Worm (Caenorhabditis elegans) whole organism, L4 larva: ENCODE data around the gene K03A11.1.
A peak's percentile ranks its signal among the peaks of the same experiment; 100 is the strongest.

Source experiments
- D1046.2 ChIP-seq: fragments of 200-800 bp; sonication (Bioruptor generic); IDR thresholded peaks from 2 replicates; pipeline ENCODE4 v1.3.6; 2022; ENCODE audit warnings: missing genetic modification characterization, missing compliant biosample characterization
- F10B5.3 ChIP-seq: sonication (generic microtip); optimal IDR thresholded peaks from 2 replicates; lab custom pipeline; 2016; ENCODE audit warnings: mild to moderate bottlenecking, missing genetic modification characterization, missing compliant biosample characterization
- F44E2.7 ChIP-seq: fragments of 200-800 bp; sonication (Bioruptor generic); IDR thresholded peaks from 2 replicates; pipeline ENCODE4 v2.1.2; 2022; ENCODE audit warnings: missing genetic modification characterization, missing compliant biosample characterization
- F49E8.2 ChIP-seq: sonication (generic microtip); optimal IDR thresholded peaks from 2 replicates; lab custom pipeline; 2016; ENCODE audit warnings: missing compliant biosample characterization, mild to moderate bottlenecking, missing genetic modification characterization, borderline replicate concordance
- R02D3.7 ChIP-seq: fragments of 150-350 bp; sonication (generic microtip); optimal IDR thresholded peaks from 3 replicates; lab custom pipeline; 2014; ENCODE audit warnings: missing biosample characterization, missing genetic modification characterization
- T26A8.4 ChIP-seq: fragments of 200-800 bp; sonication (Bioruptor generic); IDR thresholded peaks from 2 replicates; pipeline ENCODE4 v1.3.6; 2022; ENCODE audit warnings: missing genetic modification characterization, missing compliant biosample characterization
- Y105C5A.15 ChIP-seq: fragments of 200-800 bp; sonication (Bioruptor generic); IDR thresholded peaks from 2 replicates; pipeline ENCODE4 v1.3.6; 2022; ENCODE audit warnings: missing genetic modification characterization, missing compliant biosample characterization
- Y48G9A.11 ChIP-seq: fragments of 200-800 bp; sonication (Bioruptor generic); IDR thresholded peaks from 2 replicates; pipeline ENCODE4 v1.3.6; 2022; ENCODE audit warnings: missing genetic modification reagents, missing genetic modification characterization, missing compliant biosample characterization
- Y75B8A.6 ChIP-seq: fragments of 200-800 bp; sonication (Bioruptor generic); IDR thresholded peaks from 2 replicates; pipeline ENCODE4 v1.3.6; 2022; ENCODE audit warnings: missing genetic modification reagents, missing genetic modification characterization, missing compliant biosample characterization
- ZK337.2 ChIP-seq: fragments of 200-800 bp; sonication (Bioruptor generic); IDR thresholded peaks from 2 replicates; pipeline ENCODE4 v1.3.6; 2022; ENCODE audit warnings: missing genetic modification reagents, missing genetic modification characterization, missing compliant biosample characterization
- aly-2 ChIP-seq: sonication (generic microtip); optimal IDR thresholded peaks from 2 replicates; lab custom pipeline; 2018; ENCODE audit warnings: missing biosample characterization, missing genetic modification characterization
- ama-1 ChIP-seq: fragments of 150-350 bp; optimal IDR thresholded peaks from 2 replicates; lab custom pipeline; 2014; ENCODE audit warnings: inconsistent platforms, mixed read lengths
- attf-4 ChIP-seq: sonication (generic microtip); optimal IDR thresholded peaks from 3 replicates; lab custom pipeline; 2017; ENCODE audit warnings: missing biosample characterization, missing genetic modification characterization
- ceh-20 ChIP-seq: fragments of 200-800 bp; sonication (Bioruptor generic); IDR thresholded peaks from 2 replicates; pipeline ENCODE4 v1.3.6; 2022; ENCODE audit warnings: missing genetic modification reagents, missing genetic modification characterization, missing compliant biosample characterization
- ceh-28 ChIP-seq: fragments of 150-350 bp; optimal IDR thresholded peaks from 2 replicates; lab custom pipeline; 2014; ENCODE audit warnings: missing biosample characterization, missing genetic modification reagents, missing genetic modification characterization
- ceh-44 ChIP-seq: fragments of 200-800 bp; sonication (Bioruptor generic); IDR thresholded peaks from 2 replicates; pipeline ENCODE4 v1.3.6; 2022; ENCODE audit warnings: missing genetic modification reagents, missing genetic modification characterization, missing compliant biosample characterization
- ceh-62 ChIP-seq: sonication (generic microtip); optimal IDR thresholded peaks from 2 replicates; lab custom pipeline; 2017; ENCODE audit warnings: missing biosample characterization, missing genetic modification characterization
- ceh-82 ChIP-seq: sonication (generic microtip); optimal IDR thresholded peaks from 2 replicates; lab custom pipeline; 2017; ENCODE audit warnings: missing biosample characterization, missing genetic modification characterization
- daf-12 ChIP-seq: fragments of 150-350 bp; optimal IDR thresholded peaks from 2 replicates; lab custom pipeline; 2014; ENCODE audit warnings: missing biosample characterization, missing genetic modification reagents, missing genetic modification characterization
- daf-8 ChIP-seq: fragments of 200-800 bp; sonication (Bioruptor generic); IDR thresholded peaks from 2 replicates; pipeline ENCODE4 v1.3.6; 2022; ENCODE audit warnings: missing genetic modification characterization, missing compliant biosample characterization
- dmd-8 ChIP-seq: fragments of 200-800 bp; sonication (Bioruptor generic); IDR thresholded peaks from 2 replicates; pipeline ENCODE4 v1.3.6; 2022; ENCODE audit warnings: missing genetic modification characterization, missing compliant biosample characterization
- dmd-9 ChIP-seq: fragments of 200-800 bp; sonication (Bioruptor generic); IDR thresholded peaks from 2 replicates; pipeline ENCODE4 v1.3.6; 2022; ENCODE audit warnings: missing genetic modification reagents, missing genetic modification characterization, missing compliant biosample characterization
- duxl-1 ChIP-seq: sonication (generic microtip); optimal IDR thresholded peaks from 2 replicates; lab custom pipeline; 2016; ENCODE audit warnings: mild to moderate bottlenecking, missing genetic modification characterization, moderate library complexity, missing compliant biosample characterization; ENCODE audit not compliant: poor library complexity
- dve-1 ChIP-seq: sonication (generic microtip); optimal IDR thresholded peaks from 2 replicates; lab custom pipeline; 2017; ENCODE audit warnings: antibody characterized with exemption, mild to moderate bottlenecking, missing genetic modification characterization, missing compliant biosample characterization; ENCODE audit not compliant: insufficient read depth
- gei-8 ChIP-seq: fragments of 200-800 bp; sonication (Bioruptor generic); optimal IDR thresholded peaks from 2 replicates; lab custom pipeline; 2018; ENCODE audit warnings: mild to moderate bottlenecking, missing genetic modification characterization, missing compliant biosample characterization
- hlh-11 ChIP-seq: fragments of 200-800 bp; sonication (Bioruptor generic); optimal IDR thresholded peaks from 2 replicates; lab custom pipeline; 2018; ENCODE audit warnings: mild to moderate bottlenecking, missing genetic modification characterization, missing compliant biosample characterization
- hlh-30 ChIP-seq: sonication (generic microtip); optimal IDR thresholded peaks from 2 replicates; lab custom pipeline; 2017; ENCODE audit warnings: antibody characterized with exemption, mild to moderate bottlenecking, missing genetic modification characterization, missing compliant biosample characterization; ENCODE audit not compliant: insufficient read depth
- jun-1 ChIP-seq: fragments of 150-350 bp; optimal IDR thresholded peaks from 2 replicates; lab custom pipeline; 2014; ENCODE audit warnings: missing biosample characterization, missing genetic modification reagents, missing genetic modification characterization
- lsy-2 ChIP-seq, 2 experiments: fragments of 150-350 bp in 1 of 2; sonication (generic microtip) in 1 of 2; optimal IDR thresholded peaks; 2 replicates each; lab custom pipeline; 2014 to 2017; ENCODE audit warnings: missing biosample characterization in 2 of 2, missing genetic modification characterization in 2 of 2
- madf-5 ChIP-seq, 2 experiments: fragments of 200-800 bp; sonication (Bioruptor generic); IDR thresholded peaks; 2 replicates each; pipeline ENCODE4 v1.3.6; 2022; ENCODE audit warnings: missing compliant biosample characterization in 2 of 2, missing genetic modification characterization in 2 of 2
- madf-9 ChIP-seq: fragments of 200-800 bp; sonication (Bioruptor generic); conservative IDR thresholded peaks from 2 replicates; pipeline ENCODE4 v1.3.6; 2022; ENCODE audit warnings: missing genetic modification reagents, missing genetic modification characterization, missing compliant biosample characterization
- mdt-29 ChIP-seq: fragments of 200-800 bp; sonication (Bioruptor generic); IDR thresholded peaks from 2 replicates; pipeline ENCODE4 v1.3.6; 2022; ENCODE audit warnings: missing genetic modification reagents, missing genetic modification characterization, missing compliant biosample characterization
- mep-1 ChIP-seq: fragments of 150-350 bp; sonication (generic microtip); optimal IDR thresholded peaks from 3 replicates; lab custom pipeline; 2014; ENCODE audit warnings: missing biosample characterization, missing genetic modification characterization
- mxl-3 ChIP-seq: fragments of 200-800 bp; sonication (Bioruptor generic); optimal IDR thresholded peaks from 2 replicates; lab custom pipeline; 2018; ENCODE audit warnings: mild to moderate bottlenecking, missing genetic modification characterization, missing compliant biosample characterization
- nhr-111 ChIP-seq: fragments of 200-800 bp; sonication (Bioruptor generic); optimal IDR thresholded peaks from 2 replicates; lab custom pipeline; 2018; ENCODE audit warnings: mild to moderate bottlenecking, missing genetic modification characterization, missing compliant biosample characterization
- nhr-25 ChIP-seq: sonication (generic microtip); optimal IDR thresholded peaks from 2 replicates; lab custom pipeline; 2017; ENCODE audit warnings: missing genetic modification characterization, mild to moderate bottlenecking, missing compliant biosample characterization, antibody characterized with exemption, moderate library complexity, borderline replicate concordance; ENCODE audit not compliant: insufficient read depth
- nhr-28 ChIP-seq: fragments of 150-350 bp; optimal IDR thresholded peaks from 2 replicates; lab custom pipeline; 2014; ENCODE audit warnings: missing biosample characterization, missing genetic modification characterization
- nhr-42 ChIP-seq: fragments of 200-800 bp; sonication (Bioruptor generic); IDR thresholded peaks from 2 replicates; pipeline ENCODE4 v1.3.6; 2022; ENCODE audit warnings: missing genetic modification characterization, missing compliant biosample characterization
- nhr-48 ChIP-seq: sonication (generic microtip); optimal IDR thresholded peaks from 2 replicates; lab custom pipeline; 2016; ENCODE audit warnings: mild to moderate bottlenecking, missing genetic modification characterization, missing compliant biosample characterization
- nhr-6 ChIP-seq: fragments of 150-350 bp; optimal IDR thresholded peaks from 2 replicates; lab custom pipeline; 2014; ENCODE audit warnings: missing biosample characterization, missing genetic modification characterization
- nhr-76 ChIP-seq: fragments of 150-350 bp; optimal IDR thresholded peaks from 2 replicates; lab custom pipeline; 2014; ENCODE audit warnings: missing biosample characterization, missing genetic modification characterization
- nhr-77 ChIP-seq: fragments of 150-350 bp; optimal IDR thresholded peaks from 2 replicates; lab custom pipeline; 2014; ENCODE audit warnings: missing biosample characterization, missing genetic modification characterization
- pqm-1 ChIP-seq: sonication (generic microtip); optimal IDR thresholded peaks from 2 replicates; lab custom pipeline; 2017; ENCODE audit warnings: missing biosample characterization, missing genetic modification characterization
- rbr-2 ChIP-seq: sonication (generic microtip); optimal IDR thresholded peaks from 2 replicates; lab custom pipeline; 2016; ENCODE audit warnings: missing genotype, missing genetic modification characterization, missing compliant biosample characterization
- sdz-12 ChIP-seq: fragments of 200-800 bp; sonication (Bioruptor generic); optimal IDR thresholded peaks from 2 replicates; lab custom pipeline; 2018; ENCODE audit warnings: mild to moderate bottlenecking, missing genetic modification characterization, missing compliant biosample characterization
- set-16 ChIP-seq: fragments of 200-800 bp; sonication (Bioruptor generic); IDR thresholded peaks from 2 replicates; pipeline ENCODE4 v1.3.6; 2022; ENCODE audit warnings: missing genetic modification reagents, missing genetic modification characterization, missing compliant biosample characterization
- snpc-4 ChIP-seq: fragments of 150-350 bp; optimal IDR thresholded peaks from 2 replicates; lab custom pipeline; 2014; ENCODE audit warnings: missing biosample characterization, missing genetic modification characterization
- spr-3 ChIP-seq: fragments of 200-800 bp; sonication (Bioruptor generic); optimal IDR thresholded peaks from 2 replicates; lab custom pipeline; 2018; ENCODE audit warnings: mild to moderate bottlenecking, missing genetic modification characterization, missing compliant biosample characterization
- zag-1 ChIP-seq: fragments of 150-350 bp; optimal IDR thresholded peaks from 2 replicates; lab custom pipeline; 2014; ENCODE audit warnings: missing biosample characterization, missing genetic modification characterization
- zip-11 ChIP-seq: fragments of 200-800 bp; sonication (Bioruptor generic); IDR thresholded peaks from 2 replicates; pipeline ENCODE4 v1.3.6; 2022; ENCODE audit warnings: missing genetic modification characterization, missing compliant biosample characterization
- zip-2 ChIP-seq: fragments of 150-350 bp; optimal IDR thresholded peaks from 2 replicates; lab custom pipeline; 2014; ENCODE audit warnings: missing biosample characterization, missing genetic modification characterization
- ztf-11 ChIP-seq: fragments of 150-350 bp; optimal IDR thresholded peaks from 2 replicates; lab custom pipeline; 2014; ENCODE audit warnings: missing biosample characterization, missing genetic modification characterization
- ztf-7 ChIP-seq: fragments of 150-350 bp; optimal IDR thresholded peaks from 2 replicates; lab custom pipeline; 2014; ENCODE audit warnings: missing biosample characterization, missing genetic modification characterization

K03A11.1 gene

ce11 chrX:13104966-13105365 is 53.5 kb downstream of the K03A11.1 start, which contains the start of gene F17H10.1 (continued):
- peak; percentile 97 for TF ChIP-seq nhr-28 (tag; lab: Kevin White, UChicago)
- no peak for TF ChIP-seq nhr-42 (GFP tag; lab: Robert Waterston, UW)
- peak in 1 of 2 experiments; percentile 57 for TF ChIP-seq lsy-2 (tag; optimal IDR thresholded peaks at IDR 0.05; lab: Kevin White, UChicago)
- TF ChIP-seq jun-1 (tag; lab: Kevin White, UChicago) = no peak
- TF ChIP-seq Y48G9A.11 (GFP tag; lab: Robert Waterston, UW) = no peak
- peak; percentile 73 for TF ChIP-seq T26A8.4
- TF ChIP-seq ztf-11 = no peak
- peak; percentile 96 for TF ChIP-seq mxl-3 (GFP tag; lab: Kevin White, UChicago)
- no peak for TF ChIP-seq aly-2 (tag; lab: Kevin White, UChicago)
- no peak for TF ChIP-seq ceh-82 (tag; lab: Kevin White, UChicago)
- peak; percentile 57 for TF ChIP-seq gei-8 (GFP tag; lab: Kevin White, UChicago)
- TF ChIP-seq nhr-111 = no peak
- TF ChIP-seq R02D3.7 = no peak
- TF ChIP-seq nhr-6 (tag; lab: Kevin White, UChicago) = no peak
- TF ChIP-seq daf-8 (GFP tag; lab: Robert Waterston, UW) = no peak
- no peak for TF ChIP-seq nhr-76
- TF ChIP-seq ztf-7 (tag; lab: Kevin White, UChicago) = no peak
- TF ChIP-seq duxl-1 = no peak
- TF ChIP-seq zag-1 (tag; lab: Kevin White, UChicago) = no peak
- TF ChIP-seq Y105C5A.15 (GFP tag; lab: Robert Waterston, UW) = 0 out of 2 replicates have a peak, but pooled peaks have one; percentile 52
- TF ChIP-seq mdt-29 (GFP tag; lab: Robert Waterston, UW) = peak; percentile 99
- TF ChIP-seq pqm-1 = peak; percentile 20
- TF ChIP-seq rbr-2 (tag; lab: Kevin White, UChicago) = peak; percentile 52
- TF ChIP-seq Y75B8A.6 (GFP tag; lab: Robert Waterston, UW) = no peak
- TF ChIP-seq ceh-44 (GFP tag; lab: Robert Waterston, UW) = no peak
- TF ChIP-seq zip-11 (GFP tag; lab: Robert Waterston, UW) = no peak
- TF ChIP-seq spr-3 (GFP tag; lab: Kevin White, UChicago) = no peak
- no peak for TF ChIP-seq snpc-4 (tag; lab: Kevin White, UChicago)
- TF ChIP-seq madf-9 (GFP tag; lab: Robert Waterston, UW) = peak; percentile 65; the same call in 1 of the 2 replicates
- peak; percentile 97 for TF ChIP-seq dve-1 (tag; lab: Kevin White, UChicago)
- peak in 1 of 2 experiments; percentile 70; a peak in 1 of 4 replicates for TF ChIP-seq madf-5 (GFP tag; IDR thresholded peaks at IDR 0.05; lab: Robert Waterston, UW)
- peak; percentile 92 for TF ChIP-seq nhr-48 (tag; lab: Kevin White, UChicago)
- TF ChIP-seq F49E8.2 = no peak
- peak; percentile 75; the same call in 1 of the 2 replicates for TF ChIP-seq D1046.2
- peak; percentile 97 for TF ChIP-seq hlh-11
- TF ChIP-seq nhr-25 (tag; lab: Kevin White, UChicago) = peak; percentile 52
- TF ChIP-seq sdz-12 = no peak
- no peak for TF ChIP-seq ama-1 (lab: Kevin White, UChicago)
- no peak for TF ChIP-seq daf-12 (tag; lab: Kevin White, UChicago)
- no peak for TF ChIP-seq zip-2 (tag; lab: Kevin White, UChicago)
- peak; percentile 100 for TF ChIP-seq hlh-30
- TF ChIP-seq set-16 (GFP tag; lab: Robert Waterston, UW) = peak; percentile 62; the same call in 1 of the 2 replicates
- TF ChIP-seq ceh-20 (GFP tag; lab: Robert Waterston, UW) = peak; percentile 80
- TF ChIP-seq dmd-9 (GFP tag; lab: Robert Waterston, UW) = peak; percentile 85
- TF ChIP-seq F10B5.3 (tag; lab: Kevin White, UChicago) = no peak
- peak; percentile 84 for TF ChIP-seq nhr-77 (tag; lab: Kevin White, UChicago)
- TF ChIP-seq F44E2.7 (GFP tag; lab: Robert Waterston, UW) = no peak
- TF ChIP-seq ZK337.2 (GFP tag; lab: Robert Waterston, UW) = no peak
- TF ChIP-seq ceh-62 (tag; lab: Kevin White, UChicago) = no peak
- TF ChIP-seq ceh-28 (tag; lab: Kevin White, UChicago) = no peak
- no peak for TF ChIP-seq attf-4 (tag; lab: Kevin White, UChicago)
- TF ChIP-seq dmd-8 (GFP tag; lab: Robert Waterston, UW) = no peak
- TF ChIP-seq mep-1 = no peak
